Worm (Caenorhabditis elegans): Measurements from ENCODE around the gene ZK1240.1.

- no peak for TF ChIP-seq snpc-4 (tag; optimal IDR thresholded peaks at IDR 0.05)
- TF ChIP-seq nhr-237 (tag; optimal IDR thresholded peaks at IDR 0.05) = no peak
- TF ChIP-seq mdl-1 (tag; optimal IDR thresholded peaks at IDR 0.05) = no peak
Measured at ce11 chrII:2341515-2341914, 12.3 kb downstream of the ZK1240.1 start, which contains the start of gene enri-1.
